Worm (Caenorhabditis elegans) whole organism, dauer: ENCODE data around the gene F58F9.6.

Experiments used
- unc-62 ChIP-seq: sonication (generic microtip); optimal IDR thresholded peaks from 2 replicates; lab custom pipeline; 2017; ENCODE audit warnings: missing biosample characterization, missing genetic modification reagents, missing genetic modification characterization

F58F9.6 gene

DNA sequence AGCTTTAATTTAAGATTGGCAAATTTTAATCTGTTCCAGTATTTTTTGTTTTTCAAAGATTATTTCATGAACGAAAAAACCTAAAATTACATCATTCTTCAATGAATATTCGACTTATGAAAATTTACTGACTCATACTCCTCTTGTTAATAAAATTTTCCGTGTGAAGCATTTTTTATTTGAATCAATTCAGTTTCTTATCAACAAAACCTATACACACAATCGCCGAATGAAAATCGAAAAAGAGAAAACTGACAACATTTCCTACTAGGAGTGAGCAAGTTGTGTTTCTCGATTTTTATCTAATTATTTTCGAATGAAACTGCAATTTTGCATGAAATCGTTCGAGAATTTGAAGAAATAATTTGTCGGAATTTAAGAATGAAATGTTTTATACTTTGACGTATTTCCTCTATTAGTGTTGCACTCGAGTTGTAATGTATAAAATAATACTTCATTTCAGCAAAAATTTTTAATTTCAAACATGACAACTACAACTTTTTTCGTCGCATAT is 6.8 kb downstream of the F58F9.6 start, which contains the start of gene F58F9.4:
F58F9.4 (plus strand) TSS at position 464 of the 514 bp plus-strand sequence.
- TF ChIP-seq unc-62 (GFP tag; lab: Kevin White, UChicago), result no peak

ce11 chrIV:6227974-6228373 is 9.4 kb downstream of the F58F9.6 start, which contains the start of gene C49A9.1:
TSS of gene C49A9.1 (plus strand) at chrIV:6228190.
- TF ChIP-seq unc-62 (GFP tag; lab: Kevin White, UChicago), result no peak

ce11 chrIV:6225143-6225542 is 12.3 kb downstream of the F58F9.6 start, which contains the start of gene C49A9.2:
TSS of gene C49A9.2 (plus strand) at chrIV:6225443.
- no peak for TF ChIP-seq unc-62 (GFP tag; lab: Kevin White, UChicago)

ce11 chrIV:6221878-6222277 is 15.5 kb downstream of the F58F9.6 start, which contains the start of gene C49A9.3:
TSS of gene C49A9.3 (plus strand) at chrIV:6222089.
- no peak for TF ChIP-seq unc-62 (GFP tag; lab: Kevin White, UChicago)

DNA sequence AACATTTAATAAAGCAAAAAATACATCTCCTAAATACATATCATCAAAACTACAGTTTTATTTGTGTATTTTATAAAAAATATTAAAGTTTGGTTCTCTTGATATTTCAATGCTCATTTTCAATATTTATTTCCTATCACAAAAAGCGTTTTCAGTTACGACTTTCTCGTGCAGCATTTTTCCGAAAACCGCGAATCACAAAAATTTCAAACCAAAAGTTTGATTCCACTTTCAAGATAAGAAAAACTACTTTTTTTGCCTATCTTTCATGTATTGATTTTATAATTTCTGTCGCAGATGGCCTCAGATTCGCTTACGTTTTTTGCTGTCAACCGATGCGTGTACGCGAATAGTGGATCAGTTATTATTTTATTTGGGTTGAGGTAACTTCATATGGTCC is 18.0 kb downstream of the F58F9.6 start, which contains the start of gene C49A9.4:
C49A9.4 (plus strand) TSS at position 265 of the 400 bp plus-strand sequence.
- TF ChIP-seq unc-62 (GFP tag; lab: Kevin White, UChicago), result no peak

DNA sequence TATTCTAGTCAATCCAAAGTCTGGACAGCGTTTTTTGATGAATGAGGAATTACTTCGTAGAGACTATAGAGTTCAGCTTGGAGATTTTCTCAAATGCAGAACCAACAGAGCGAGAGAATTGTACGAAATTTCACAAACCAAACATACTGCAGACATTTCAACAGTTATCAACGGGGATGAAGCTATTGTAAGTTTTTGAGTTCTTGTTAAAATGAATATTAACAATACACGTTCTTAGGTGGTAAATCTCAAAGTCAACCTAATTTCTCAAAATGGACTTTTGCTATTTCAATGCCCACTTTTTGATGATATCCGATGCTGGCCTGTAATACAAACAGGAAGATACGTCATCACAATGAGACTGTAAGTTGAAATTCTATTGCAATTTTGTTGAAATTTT is 19.9 kb downstream of the F58F9.6 start:
- no peak for TF ChIP-seq unc-62 (GFP tag; lab: Kevin White, UChicago)

- TF ChIP-seq unc-62 (GFP tag; lab: Kevin White, UChicago), result no peak
These were observed 20.3 kb downstream of the F58F9.6 start, which contains the start of gene C49A9.9 for ce11 chrIV:6217066-6217465. TSS of gene C49A9.9 (plus strand) at chrIV:6217372.

DNA sequence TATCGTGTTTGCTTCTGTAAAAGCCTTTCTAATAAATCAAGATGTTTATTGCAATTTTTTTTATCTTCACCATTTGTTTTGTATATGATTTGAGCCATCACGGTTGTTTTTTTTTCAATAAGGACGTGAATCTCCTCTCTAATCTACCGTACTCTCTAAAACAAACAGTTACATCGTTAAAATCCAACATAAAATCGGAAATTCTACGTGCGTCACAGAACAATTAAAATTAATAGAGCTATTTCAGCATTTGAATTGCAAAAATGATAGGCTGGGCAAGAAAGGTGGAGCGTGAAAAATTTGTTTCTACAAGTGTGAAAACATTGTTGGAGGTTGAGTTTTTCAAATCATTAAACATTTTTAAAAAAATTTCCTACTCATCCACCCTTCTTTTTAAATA is 24.0 kb downstream of the F58F9.6 start, which contains the start of gene C49A9.5:
C49A9.5 (plus strand) TSS at position 271 of the 400 bp plus-strand sequence.
- TF ChIP-seq unc-62 (GFP tag; lab: Kevin White, UChicago), result no peak

- no peak for TF ChIP-seq unc-62 (GFP tag; lab: Kevin White, UChicago)
These were observed 26.8 kb downstream of the F58F9.6 start, which contains the start of the genes ugt-24 and C49A9.6 for ce11 chrIV:6210574-6210973. TSS of gene ugt-24 (minus strand) at chrIV:6210720. TSS of gene C49A9.6 (plus strand) at chrIV:6210936.

ce11 chrIV:6209337-6209736 is 28.1 kb downstream of the F58F9.6 start:
- no peak for TF ChIP-seq unc-62 (GFP tag; lab: Kevin White, UChicago)

DNA sequence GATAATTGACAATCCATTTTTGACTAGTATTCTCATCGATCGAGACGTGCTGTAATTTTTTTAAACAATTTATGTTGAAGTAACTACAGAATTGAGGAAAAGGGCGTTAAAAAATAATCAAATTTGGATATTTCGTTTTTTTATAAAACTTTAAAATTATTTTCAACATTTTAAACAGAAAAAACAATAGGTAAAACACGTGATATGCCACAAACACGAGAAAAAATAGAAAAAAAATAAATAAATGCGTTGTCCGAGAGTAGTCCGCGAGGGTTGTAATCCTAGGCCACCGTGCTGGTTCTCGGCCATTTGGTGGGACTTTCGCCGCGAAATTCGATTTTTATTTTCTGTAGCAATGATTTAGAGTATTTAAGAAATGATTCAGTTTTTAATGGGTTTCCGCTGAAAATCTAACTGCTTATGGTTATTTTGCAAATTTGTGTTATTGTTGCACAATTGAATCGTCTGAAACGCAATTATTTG is 31.1 kb downstream of the F58F9.6 start, which contains the start of gene C49A9.10:
C49A9.10 (minus strand) TSS at position 51 of the 483 bp plus-strand sequence.
- TF ChIP-seq unc-62 (GFP tag; lab: Kevin White, UChicago), result no peak

- TF ChIP-seq unc-62 (GFP tag; lab: Kevin White, UChicago), result no peak
These were observed 35.6 kb downstream of the F58F9.6 start, which contains the start of gene tkr-2 for ce11 chrIV:6201769-6202168. TSS of gene tkr-2 (plus strand) at chrIV:6202069.

DNA sequence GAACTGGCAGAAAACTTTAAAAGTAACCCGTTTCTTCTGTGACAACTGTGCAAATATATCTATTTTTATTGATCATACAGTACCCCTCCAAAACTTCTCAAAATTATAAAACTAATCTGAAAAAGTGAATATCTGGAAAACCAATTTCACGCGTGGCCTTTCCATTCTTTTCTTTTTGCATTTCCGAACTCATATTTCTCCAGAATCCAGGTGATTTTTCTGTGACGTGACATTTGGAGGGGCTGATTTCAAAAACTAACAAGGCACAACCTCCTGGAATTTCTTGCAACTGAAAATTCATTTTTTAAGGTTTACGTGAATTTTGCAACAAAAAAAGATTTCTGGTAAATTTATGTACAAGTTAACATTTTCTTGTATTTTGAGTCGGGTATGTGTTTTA is 37.2 kb downstream of the F58F9.6 start:
- TF ChIP-seq unc-62 (GFP tag; lab: Kevin White, UChicago), result no peak

DNA sequence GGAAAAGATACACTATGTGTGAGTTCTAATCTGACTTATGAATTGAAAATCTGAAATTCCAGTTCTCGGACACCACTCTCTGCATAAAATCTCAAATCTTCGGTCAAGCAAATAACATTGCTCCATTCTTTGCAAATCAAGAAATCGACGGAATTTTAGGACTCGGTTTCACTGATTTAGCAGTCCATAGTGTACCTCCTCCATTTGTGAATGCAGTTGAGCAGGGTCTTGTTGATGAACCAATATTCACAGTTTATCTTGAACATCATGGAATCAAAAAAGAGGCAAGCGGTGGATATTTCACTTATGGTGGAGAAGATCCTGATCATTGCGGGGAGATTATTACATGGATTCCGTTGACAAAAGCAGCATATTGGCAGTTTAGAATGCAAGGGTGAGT is 50.2 kb downstream of the F58F9.6 start:
- TF ChIP-seq unc-62 (GFP tag; lab: Kevin White, UChicago), result no peak
